Fruit fly (Drosophila melanogaster) S2 (cell line): ENCODE measurements around the gene mRpL3.
"Not testable (repeated sequence)": the region's sequence is repeated elsewhere in the genome, so short reads cannot be mapped to it uniquely, and the experiment has no call there.

Experiments
- CG8478 ChIP-seq: fragments of >200 bp; optimal IDR thresholded peaks from 2 replicates; lab custom pipeline; 2018
- CTCF ChIP-seq, 2 experiments: fragments of >200 bp; optimal IDR thresholded peaks; 2 replicates each; lab custom pipeline; 2018

Gene mRpL3

DNA sequence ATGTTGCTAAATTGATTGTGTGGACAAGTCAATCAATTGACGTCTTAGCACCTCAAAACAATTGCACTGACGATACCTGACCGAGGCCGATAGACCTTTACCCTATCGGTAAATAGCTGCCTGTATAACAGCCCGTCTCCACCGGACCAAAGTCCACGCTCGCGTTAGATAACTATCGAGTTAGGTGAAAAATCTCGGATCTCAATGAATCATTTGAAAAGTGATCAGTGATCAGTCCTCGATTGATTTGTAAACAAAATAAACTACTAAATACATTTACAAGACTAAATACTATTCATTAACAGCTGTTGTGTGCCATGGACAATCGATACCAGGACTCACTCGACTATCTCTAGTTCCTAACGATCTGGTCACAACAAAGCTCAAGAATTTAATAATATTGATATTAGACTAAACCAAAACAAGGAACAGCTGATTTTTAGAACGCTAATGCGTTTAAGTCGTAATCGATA, 38.1 kb downstream of the mRpL3 start, which contains the start of the genes sordd2 and CG15602:
TSS of gene sordd2 (minus strand) at position 78 of the 473 bp plus-strand sequence.
TSS of gene CG15602 (plus strand) at position 342 of the 473 bp plus-strand sequence.
- TF ChIP-seq CTCF (optimal IDR thresholded peaks at IDR 0.05; lab: Kevin White, UChicago); CG8478: not testable (repeated sequence)

DNA sequence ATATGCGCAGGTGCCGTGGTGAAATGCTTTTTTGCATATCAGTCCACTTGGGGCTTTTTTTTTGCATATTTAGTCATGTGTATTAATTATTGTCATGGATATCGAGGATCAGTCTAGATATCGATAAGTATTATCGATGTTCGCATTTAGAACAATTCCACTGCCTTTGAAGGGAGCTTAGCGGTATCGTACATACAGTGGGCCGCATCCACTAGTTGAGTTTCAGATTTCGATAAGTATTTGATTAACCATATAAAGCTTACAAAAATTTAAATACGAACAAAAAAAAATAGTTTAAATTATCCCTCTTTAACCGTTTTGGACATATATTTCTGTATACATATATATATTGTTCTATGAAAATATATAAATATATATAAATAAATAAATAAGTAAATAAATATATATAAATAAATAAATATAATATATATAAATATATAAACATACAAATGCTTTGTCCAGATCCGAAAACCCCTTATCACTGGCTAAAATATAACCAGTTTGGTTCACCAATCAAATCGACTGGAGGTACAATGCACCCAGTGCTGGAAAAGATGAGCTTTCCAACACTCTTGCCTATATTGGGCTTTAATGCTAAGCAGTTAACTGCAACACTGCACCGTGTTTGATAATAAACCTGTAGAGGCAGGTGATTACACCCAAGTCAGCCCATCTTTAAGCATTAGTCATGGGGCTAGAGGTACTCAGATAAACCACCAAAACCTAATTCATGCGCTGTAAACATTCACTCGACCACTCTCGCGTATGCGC, 42.0 kb downstream of the mRpL3 start:
- TF ChIP-seq CTCF (optimal IDR thresholded peaks at IDR 0.05; lab: Kevin White, UChicago) (no peak), CG8478 (no peak)

DNA sequence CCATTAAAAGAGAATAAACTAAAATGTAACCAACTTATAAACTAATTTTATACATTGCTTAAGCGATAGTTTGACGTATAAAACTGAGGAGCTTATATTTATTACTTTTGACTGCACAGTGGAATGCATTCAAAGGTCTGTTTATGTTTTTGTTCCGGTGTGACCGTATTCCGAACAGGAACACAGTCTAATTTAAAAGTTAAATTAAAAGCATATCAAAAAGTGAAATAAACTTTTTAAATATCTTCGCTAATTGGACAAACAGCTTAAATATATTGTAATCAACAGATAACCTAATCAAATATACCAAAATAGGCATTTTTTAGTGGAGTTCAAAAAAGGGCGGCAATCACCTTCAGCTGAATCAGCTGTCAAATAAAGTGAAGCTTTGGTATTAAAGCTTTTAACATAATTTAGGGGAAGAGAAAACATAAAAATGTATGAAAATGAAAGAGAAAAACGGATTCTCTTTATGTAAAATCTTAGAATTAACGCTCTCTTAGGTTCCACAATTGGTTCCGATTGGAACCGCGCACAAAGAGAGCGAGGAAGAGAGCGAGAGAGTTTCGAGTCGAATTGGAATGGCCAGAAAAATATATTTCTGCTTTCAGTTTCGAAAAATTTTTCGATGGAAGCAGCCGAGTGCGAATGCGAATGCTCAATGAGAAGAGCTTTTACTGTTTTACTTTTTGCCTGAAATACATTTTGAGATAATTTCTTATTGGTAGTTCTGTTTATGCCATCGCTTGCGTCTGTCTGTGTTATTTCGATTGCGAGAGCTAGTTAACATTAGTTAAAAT, 42.9 kb downstream of the mRpL3 start, which contains the start of the genes PGRP-LE and sd:
TSS of gene PGRP-LE (minus strand) at position 117 of the 800 bp plus-strand sequence.
TSS of gene sd (plus strand) at position 607 of the 800 bp plus-strand sequence.
- TF ChIP-seq CG8478 (no peak), CTCF (optimal IDR thresholded peaks at IDR 0.05; lab: Kevin White, UChicago) (no peak)

DNA sequence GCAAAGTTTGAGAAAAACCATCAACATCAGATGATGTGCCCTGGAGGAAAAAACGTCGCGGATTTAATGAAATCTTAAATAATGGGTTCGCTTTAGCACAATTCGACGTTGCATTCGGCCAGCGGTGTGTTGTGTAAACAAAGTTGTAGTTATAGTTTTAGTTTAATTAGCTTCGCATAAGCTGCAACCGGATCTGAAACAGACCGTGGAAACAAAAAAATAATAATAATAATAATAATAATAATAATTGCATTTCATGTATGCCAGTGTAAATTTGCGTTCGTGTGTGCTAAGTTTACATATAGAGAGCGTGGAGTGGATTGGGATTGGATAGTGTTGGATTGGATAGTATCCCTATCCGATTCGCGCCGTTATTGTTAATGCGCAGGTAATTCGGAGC, 43.7 kb downstream of the mRpL3 start:
- TF ChIP-seq CG8478, result no peak
- no peak for TF ChIP-seq CTCF (optimal IDR thresholded peaks at IDR 0.05; lab: Kevin White, UChicago)

DNA sequence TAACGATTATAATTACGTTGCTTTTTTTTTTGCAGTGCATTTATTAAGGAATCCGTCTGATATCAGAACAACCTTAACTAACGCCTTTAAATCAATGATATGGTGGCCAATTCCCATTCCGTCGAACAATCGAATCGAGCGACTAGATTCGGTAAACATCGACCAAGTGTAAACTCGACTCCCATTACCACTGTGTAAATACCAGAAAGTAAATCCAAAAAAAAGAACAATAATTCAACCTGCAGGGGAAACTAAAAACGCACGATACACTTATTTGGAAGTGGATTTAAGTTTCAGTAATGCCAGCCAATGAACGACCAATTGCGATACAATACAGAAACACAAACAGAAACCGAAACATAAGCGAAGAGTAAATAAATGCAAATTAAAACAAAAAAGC, 44.5 kb downstream of the mRpL3 start:
- TF ChIP-seq CG8478 (no peak), CTCF (optimal IDR thresholded peaks at IDR 0.05; lab: Kevin White, UChicago) (no peak)

DNA sequence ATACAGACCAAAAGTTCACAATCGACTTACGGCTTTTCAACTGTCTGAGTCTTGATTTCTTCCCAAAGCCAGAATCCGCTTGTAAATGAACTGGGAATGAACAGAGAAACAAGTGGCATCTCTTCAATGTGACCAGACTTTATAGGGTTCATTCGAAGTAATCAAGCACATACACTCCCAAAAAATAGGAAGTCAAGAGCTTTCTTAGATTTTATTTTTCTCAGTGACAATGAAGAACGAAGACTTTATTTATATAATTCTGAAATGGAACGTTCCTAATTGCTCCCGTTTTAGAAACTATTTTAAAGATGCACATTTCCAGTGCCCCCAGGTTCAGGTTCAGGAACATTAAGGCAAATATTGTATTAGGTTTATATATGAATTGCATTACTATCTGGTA, 46.9 kb downstream of the mRpL3 start:
- TF ChIP-seq CG8478 (no peak), CTCF (optimal IDR thresholded peaks at IDR 0.05; lab: Kevin White, UChicago) (no peak)

DNA sequence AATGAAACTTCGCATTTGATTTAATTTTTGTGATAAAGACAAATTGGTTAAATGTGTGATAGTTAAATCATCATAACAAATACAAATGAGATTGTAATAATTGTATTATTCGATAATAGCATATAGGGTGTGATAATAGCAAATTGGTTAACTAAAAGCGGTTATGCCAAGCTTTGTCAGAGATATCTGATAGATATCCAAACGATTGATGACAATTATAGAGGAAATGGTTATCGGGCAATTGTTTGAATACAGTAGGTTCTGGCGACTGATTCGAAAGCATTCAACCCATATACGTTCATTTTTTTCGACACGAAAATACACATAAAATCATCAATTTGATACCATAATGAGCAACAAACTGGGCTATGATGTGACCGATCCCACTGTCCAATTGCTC, 48.2 kb downstream of the mRpL3 start, which contains the start of gene CG8509:
TSS of gene CG8509 (plus strand) at position 301 of the 400 bp plus-strand sequence.
- TF ChIP-seq CTCF (optimal IDR thresholded peaks at IDR 0.05; lab: Kevin White, UChicago) (no peak), CG8478 (no peak)

DNA sequence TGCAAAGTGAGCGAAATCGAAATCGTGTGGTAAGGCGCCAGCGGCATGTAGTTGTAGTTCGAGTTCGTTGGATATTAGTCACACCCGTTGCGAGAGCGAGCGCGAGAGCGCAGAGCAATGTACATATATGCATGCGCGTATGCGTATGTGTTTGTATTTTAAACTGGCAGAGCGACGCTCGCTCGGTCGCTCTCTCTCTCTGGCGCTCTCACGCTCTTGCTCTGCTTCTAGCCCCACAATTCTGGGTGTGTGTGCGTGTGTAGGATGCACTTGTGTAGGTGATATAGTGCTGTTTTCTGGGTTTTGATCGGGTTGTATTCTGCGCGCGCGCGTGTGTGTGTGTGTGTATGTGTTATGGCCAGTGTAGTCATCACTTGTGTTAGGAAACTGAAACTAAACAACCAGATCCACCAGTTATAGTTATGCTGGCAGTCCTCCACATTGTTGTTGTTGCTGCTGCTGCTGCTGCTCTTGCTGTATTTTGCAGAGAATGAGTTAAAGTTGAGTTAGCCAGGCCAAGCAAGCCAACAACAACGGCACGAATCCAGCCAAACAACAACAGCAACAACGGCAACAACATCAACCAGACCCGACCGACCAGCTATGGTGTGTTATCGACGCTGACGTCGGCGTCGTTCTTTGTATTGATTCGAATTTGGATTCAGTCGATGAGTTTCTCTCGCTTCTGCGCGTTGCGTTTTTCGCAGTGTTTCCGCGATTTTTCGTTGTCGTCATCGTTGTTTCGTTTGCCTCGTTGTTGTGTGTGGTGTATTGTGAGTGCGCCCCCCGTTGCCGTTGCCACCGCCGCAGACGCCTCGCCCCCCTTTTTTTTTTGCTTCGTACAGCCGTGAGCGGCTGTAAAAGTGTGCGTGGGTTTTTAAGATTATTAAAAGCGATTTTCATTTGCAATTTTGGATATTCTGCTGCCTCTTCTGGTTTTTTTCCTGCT, 50.9 kb downstream of the mRpL3 start:
- no peak for TF ChIP-seq CG8478
- no peak for TF ChIP-seq CTCF (optimal IDR thresholded peaks at IDR 0.05; lab: Kevin White, UChicago)
